Fruit fly (Drosophila melanogaster): ENCODE measurements around the gene Herp.

dm6 chr2L:7782788-7783401 is 17.0 kb downstream of the Herp start, which contains the start of gene Brd7-9:
- no peak for TF ChIP-seq D1 (tag; optimal IDR thresholded peaks at IDR 0.05)
- TF ChIP-seq Ets98B (GFP tag; IDR thresholded peaks at IDR 0.05) = peak; percentile 86
- peak; percentile 82 for TF ChIP-seq CG12605 (GFP tag; IDR thresholded peaks at IDR 0.05)
- TF ChIP-seq Pif1A (GFP tag; optimal IDR thresholded peaks at IDR 0.05) = peak; percentile 80
- peak; percentile 59 for TF ChIP-seq CG34367 (tag; optimal IDR thresholded peaks at IDR 0.05)
- TF ChIP-seq CG9948 (tag; optimal IDR thresholded peaks at IDR 0.05) = no peak
- peak; percentile 80 for TF ChIP-seq CG8301 (tag; optimal IDR thresholded peaks at IDR 0.05)
- no peak for TF ChIP-seq CG17806 (tag; optimal IDR thresholded peaks at IDR 0.05)
